Worm (Caenorhabditis elegans) whole organism, young adult: ENCODE measurements around the gene nhr-102.
"Not testable (repeated sequence)": the region's sequence is repeated elsewhere in the genome, so short reads cannot be mapped to it uniquely, and the experiment has no call there.

Source experiments
- B0019.2 ChIP-seq: fragments of 200-800 bp; sonication (Bioruptor generic); conservative IDR thresholded peaks from 2 replicates; pipeline ENCODE4 v1.3.6; 2022; ENCODE audit warnings: missing genetic modification reagents, missing genetic modification characterization, missing compliant biosample characterization
- B0035.1 ChIP-seq: sonication (generic microtip); optimal IDR thresholded peaks from 2 replicates; lab custom pipeline; 2016; ENCODE audit warnings: missing genetic modification characterization, mild to moderate bottlenecking, missing compliant biosample characterization, missing genotype, missing genetic modification reagents
- B0261.1 ChIP-seq: sonication (generic microtip); optimal IDR thresholded peaks from 2 replicates; lab custom pipeline; 2016; ENCODE audit warnings: mild to moderate bottlenecking, missing genetic modification characterization, moderate library complexity, missing compliant biosample characterization
- C17E4.6 ChIP-seq: fragments of 200-800 bp; sonication (Bioruptor generic); IDR thresholded peaks from 2 replicates; pipeline ENCODE4 v1.3.6; 2022; ENCODE audit warnings: missing genetic modification reagents, missing genetic modification characterization, missing compliant biosample characterization
- F23B12.7 ChIP-seq: sonication (generic microtip); optimal IDR thresholded peaks from 2 replicates; lab custom pipeline; 2017; ENCODE audit warnings: missing genetic modification characterization, mild to moderate bottlenecking, missing compliant biosample characterization, antibody characterized with exemption, moderate library complexity; ENCODE audit not compliant: insufficient read depth
- F33H1.4 ChIP-seq: fragments of 200-800 bp; sonication (Bioruptor generic); IDR thresholded peaks from 2 replicates; pipeline ENCODE4 v1.3.6; 2022; ENCODE audit warnings: missing genetic modification reagents, missing genetic modification characterization, missing compliant biosample characterization
- F49E8.2 ChIP-seq: sonication (generic microtip); optimal IDR thresholded peaks from 3 replicates; lab custom pipeline; 2017; ENCODE audit warnings: missing genetic modification characterization, mild to moderate bottlenecking, missing compliant biosample characterization, antibody characterized with exemption, moderate library complexity; ENCODE audit not compliant: insufficient read depth
- ZK185.1 ChIP-seq: sonication (generic microtip); optimal IDR thresholded peaks from 2 replicates; lab custom pipeline; 2016; ENCODE audit warnings: mild to moderate bottlenecking, missing genetic modification characterization, missing compliant biosample characterization; ENCODE audit not compliant: poor library complexity, severe bottlenecking
- aptf-3 ChIP-seq: fragments of 200-800 bp; sonication (Bioruptor generic); IDR thresholded peaks from 2 replicates; pipeline ENCODE4 v1.3.6; 2022; ENCODE audit warnings: missing genetic modification characterization, missing compliant biosample characterization
- athp-1 ChIP-seq: sonication (generic microtip); optimal IDR thresholded peaks from 2 replicates; lab custom pipeline; 2017; ENCODE audit warnings: mild to moderate bottlenecking, missing genetic modification characterization, missing compliant biosample characterization
- attf-6 ChIP-seq: fragments of 200-800 bp; sonication (Bioruptor generic); IDR thresholded peaks from 2 replicates; pipeline ENCODE4 v1.3.6; 2022; ENCODE audit warnings: missing genetic modification reagents, missing genetic modification characterization, missing compliant biosample characterization
- cebp-1 ChIP-seq, 2 experiments: fragments of 200-800 bp in 1 of 2; sonication (Bioruptor generic) in 1 of 2; sonication (generic microtip) in 1 of 2; IDR thresholded peaks in 1 of 2; optimal IDR thresholded peaks in 1 of 2; 2 replicates each; pipeline versions ENCODE4 v1.3.6 to Lab custom; 2017 to 2022; ENCODE audit warnings: missing compliant biosample characterization in 2 of 2, missing genetic modification characterization in 2 of 2, mild to moderate bottlenecking in 1 of 2, missing genetic modification reagents in 1 of 2, moderate library complexity in 1 of 2
- ceh-27 ChIP-seq: fragments of 200-800 bp; sonication (Bioruptor generic); optimal IDR thresholded peaks from 2 replicates; lab custom pipeline; 2018; ENCODE audit warnings: mild to moderate bottlenecking, missing genetic modification characterization, moderate library complexity, missing compliant biosample characterization
- ceh-91 ChIP-seq: fragments of 200-800 bp; sonication (Bioruptor generic); IDR thresholded peaks from 2 replicates; pipeline ENCODE4 v1.3.6; 2022; ENCODE audit warnings: missing genetic modification reagents, missing genetic modification characterization, missing compliant biosample characterization
- chd-7 ChIP-seq: sonication (generic microtip); optimal IDR thresholded peaks from 2 replicates; lab custom pipeline; 2016; ENCODE audit warnings: mild to moderate bottlenecking, missing genetic modification characterization, moderate library complexity, missing compliant biosample characterization
- ets-4 ChIP-seq: fragments of 200-800 bp; sonication (Bioruptor generic); optimal IDR thresholded peaks from 2 replicates; lab custom pipeline; 2018; ENCODE audit warnings: mild to moderate bottlenecking, missing genetic modification characterization, missing compliant biosample characterization
- fkh-3 ChIP-seq: sonication (generic microtip); optimal IDR thresholded peaks from 2 replicates; lab custom pipeline; 2016; ENCODE audit warnings: mild to moderate bottlenecking, missing genetic modification characterization, missing compliant biosample characterization
- hlh-26 ChIP-seq: fragments of 200-800 bp; sonication (Bioruptor generic); conservative IDR thresholded peaks from 2 replicates; pipeline ENCODE4 v1.3.6; 2022; ENCODE audit warnings: missing genetic modification reagents, missing genetic modification characterization, missing compliant biosample characterization
- hmg-20 ChIP-seq: fragments of 200-800 bp; sonication (Bioruptor generic); IDR thresholded peaks from 2 replicates; pipeline ENCODE4 v1.3.6; 2022; ENCODE audit warnings: missing genetic modification reagents, missing genetic modification characterization, missing compliant biosample characterization
- hrde-1 ChIP-seq: sonication (generic microtip); optimal IDR thresholded peaks from 2 replicates; lab custom pipeline; 2016; ENCODE audit warnings: missing genetic modification characterization, mild to moderate bottlenecking, missing compliant biosample characterization, moderate library complexity, missing genotype, missing genetic modification reagents, borderline replicate concordance
- hsf-1 ChIP-seq: fragments of 200-800 bp; sonication (Bioruptor generic); IDR thresholded peaks from 2 replicates; pipeline ENCODE4 v1.3.6; 2022; ENCODE audit warnings: missing genetic modification reagents, missing genetic modification characterization, missing compliant biosample characterization
- lin-35 ChIP-seq, 3 experiments: fragments of 150-350 bp in 2 of 3; sonication (generic microtip) in 1 of 3; optimal IDR thresholded peaks; 2 replicates each; lab custom pipeline; 2014 to 2018; ENCODE audit warnings: missing biosample characterization in 3 of 3, missing genetic modification characterization in 3 of 3, missing genetic modification reagents in 3 of 3
- lir-1 ChIP-seq: fragments of 200-800 bp; sonication (Bioruptor generic); conservative IDR thresholded peaks from 2 replicates; pipeline ENCODE4 v1.3.6; 2022; ENCODE audit warnings: missing genetic modification reagents, missing genetic modification characterization, missing compliant biosample characterization
- lsy-27 ChIP-seq: sonication (generic microtip); optimal IDR thresholded peaks from 2 replicates; lab custom pipeline; 2017; ENCODE audit warnings: missing genetic modification characterization, mild to moderate bottlenecking, missing compliant biosample characterization, antibody characterized with exemption, missing genotype, borderline replicate concordance; ENCODE audit not compliant: insufficient read depth
- madf-3 ChIP-seq: fragments of 200-800 bp; sonication (Bioruptor generic); IDR thresholded peaks from 2 replicates; pipeline ENCODE4 v1.3.6; 2022; ENCODE audit warnings: missing genetic modification reagents, missing genetic modification characterization, missing compliant biosample characterization
- mxl-1 ChIP-seq: sonication (generic microtip); optimal IDR thresholded peaks from 2 replicates; lab custom pipeline; 2016; ENCODE audit warnings: missing genetic modification characterization, missing compliant biosample characterization
- nfya-2 ChIP-seq: fragments of 200-800 bp; sonication (Bioruptor generic); IDR thresholded peaks from 2 replicates; pipeline ENCODE4 v1.3.6; 2022; ENCODE audit warnings: missing genetic modification reagents, missing genetic modification characterization, missing compliant biosample characterization
- pbrm-1 ChIP-seq: fragments of 200-800 bp; sonication (Bioruptor generic); IDR thresholded peaks from 2 replicates; pipeline ENCODE4 v1.3.6; 2022; ENCODE audit warnings: missing genetic modification reagents, missing genetic modification characterization, missing compliant biosample characterization
- rpc-1 ChIP-seq, 2 experiments: fragments of 150-350 bp in 1 of 2; sonication (generic microtip) in 1 of 2; optimal IDR thresholded peaks; 2 replicates each; lab custom pipeline; 2014 to 2018; ENCODE audit warnings: missing biosample characterization in 1 of 2, missing genetic modification characterization in 1 of 2, missing genetic modification reagents in 1 of 2, missing genotype in 1 of 2
- snpc-1.1 ChIP-seq: sonication (generic microtip); optimal IDR thresholded peaks from 2 replicates; lab custom pipeline; 2017; ENCODE audit warnings: missing genetic modification characterization, mild to moderate bottlenecking, missing compliant biosample characterization, antibody characterized with exemption, moderate library complexity, missing genotype, missing genetic modification reagents; ENCODE audit not compliant: insufficient read depth
- somi-1 ChIP-seq: fragments of 200-800 bp; sonication (Bioruptor generic); optimal IDR thresholded peaks from 2 replicates; lab custom pipeline; 2018; ENCODE audit warnings: mild to moderate bottlenecking, missing genetic modification characterization, missing compliant biosample characterization
- sptf-2 ChIP-seq: fragments of 200-800 bp; sonication (Bioruptor generic); optimal IDR thresholded peaks from 2 replicates; lab custom pipeline; 2018; ENCODE audit warnings: mild to moderate bottlenecking, missing genetic modification characterization, missing compliant biosample characterization
- tbp1 ChIP-seq: fragments of 200-800 bp; sonication (Bioruptor generic); optimal IDR thresholded peaks from 2 replicates; lab custom pipeline; 2018; ENCODE audit warnings: mild to moderate bottlenecking, missing genetic modification characterization, missing compliant biosample characterization
- tbx-9 ChIP-seq: sonication (generic microtip); optimal IDR thresholded peaks from 2 replicates; lab custom pipeline; 2016; ENCODE audit warnings: borderline replicate concordance, missing genetic modification characterization, inconsistent platforms, missing compliant biosample characterization
- unc-62 ChIP-seq: fragments of 150-350 bp; optimal IDR thresholded peaks from 2 replicates; lab custom pipeline; 2014; ENCODE audit warnings: missing biosample characterization, missing genetic modification reagents, missing genetic modification characterization
- ztf-18 ChIP-seq: sonication (generic microtip); optimal IDR thresholded peaks from 2 replicates; lab custom pipeline; 2016; ENCODE audit warnings: missing genotype, mild to moderate bottlenecking, missing genetic modification characterization, missing compliant biosample characterization
- ztf-22 ChIP-seq: fragments of 200-800 bp; sonication (Bioruptor generic); optimal IDR thresholded peaks from 2 replicates; lab custom pipeline; 2018; ENCODE audit warnings: mild to moderate bottlenecking, missing genetic modification characterization, moderate library complexity, missing compliant biosample characterization
- ztf-28 ChIP-seq: fragments of 200-800 bp; sonication (Bioruptor generic); IDR thresholded peaks from 2 replicates; pipeline ENCODE4 v1.3.6; 2022; ENCODE audit warnings: missing genetic modification reagents, missing genetic modification characterization, missing compliant biosample characterization

The nhr-102 gene

ce11 chrV:15863042-15863441 lies 13.2 kb downstream of the nhr-102 start, which contains the start of gene srh-299:
Gene srh-299 (plus strand): TSS chrV:15863342.
- TF ChIP-seq B0035.1 (tag; lab: Kevin White, UChicago) (no peak), ets-4 (GFP tag; lab: Kevin White, UChicago) (no peak), ztf-22 (GFP tag; lab: Kevin White, UChicago) (no peak), mxl-1 (tag; lab: Kevin White, UChicago) (no peak), snpc-1.1 (no peak), C17E4.6 (GFP tag; lab: Robert Waterston, UW) (no peak), athp-1 (tag; lab: Kevin White, UChicago) (no peak), aptf-3 (GFP tag; lab: Robert Waterston, UW) (no peak), nfya-2 (no peak), pbrm-1 (GFP tag; lab: Robert Waterston, UW) (no peak), ceh-27 (GFP tag; lab: Kevin White, UChicago) (no peak)

DNA sequence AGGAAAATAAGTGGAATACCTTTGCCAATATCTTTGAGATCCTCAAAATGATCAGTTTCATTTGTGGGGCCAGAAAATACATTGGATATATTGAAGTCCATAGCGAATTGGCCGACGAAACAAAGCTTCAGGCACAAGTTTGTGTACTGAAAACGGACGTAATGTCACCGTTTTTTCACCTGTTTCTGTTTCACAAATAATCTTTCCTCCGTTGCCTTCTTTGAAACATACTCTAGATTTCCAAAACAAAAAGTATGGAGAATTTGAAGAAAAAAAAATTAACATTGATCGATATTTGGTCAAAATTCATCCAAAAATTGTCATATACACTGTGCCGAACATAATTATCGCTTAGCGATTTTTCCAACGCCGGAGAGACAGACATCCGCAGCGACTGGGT lies 13.6 kb downstream of the nhr-102 start, which contains the start of gene srz-12:
Gene srz-12 (minus strand): TSS at position 101 of the 400 bp plus-strand sequence.
- TF ChIP-seq madf-3 (GFP tag; lab: Robert Waterston, UW) = no peak
- TF ChIP-seq B0019.2 (GFP tag; lab: Robert Waterston, UW) = no peak
- TF ChIP-seq tbp1 = no peak
- no peak for TF ChIP-seq B0261.1 (tag; lab: Kevin White, UChicago)
- no peak for TF ChIP-seq hrde-1 (tag; lab: Kevin White, UChicago)
- no peak for TF ChIP-seq lin-35 (GFP tag; optimal IDR thresholded peaks at IDR 0.05; lab: Kevin White, UChicago)
- TF ChIP-seq F49E8.2 (tag; lab: Kevin White, UChicago) = no peak
- no peak for TF ChIP-seq unc-62
- TF ChIP-seq tbx-9 (tag; lab: Kevin White, UChicago) = no peak

DNA sequence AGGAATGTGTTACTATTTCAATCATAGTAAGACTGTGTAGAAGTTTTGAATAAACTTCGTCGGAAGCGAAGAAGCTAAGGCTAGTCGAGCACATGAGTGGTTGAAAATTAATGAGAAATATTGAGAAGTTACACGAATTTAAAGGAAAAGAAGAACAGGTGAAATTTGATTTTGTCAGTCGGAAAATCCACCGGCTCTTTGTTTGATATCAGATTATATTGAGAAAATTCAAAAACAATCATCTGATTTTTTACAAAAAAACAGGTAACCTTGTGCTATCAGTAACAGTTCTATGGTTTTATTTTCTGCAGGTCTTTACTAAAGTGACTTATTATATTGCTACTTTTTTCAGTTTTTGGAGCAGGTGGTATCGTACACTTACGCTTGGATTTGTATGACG lies 17.9 kb downstream of the nhr-102 start, which contains the start of gene srh-148:
Gene srh-148 (minus strand): TSS at position 101 of the 400 bp plus-strand sequence.
- no peak for TF ChIP-seq lsy-27 (tag; lab: Kevin White, UChicago)
- TF ChIP-seq, all 124 proteins: peak for 0

DNA sequence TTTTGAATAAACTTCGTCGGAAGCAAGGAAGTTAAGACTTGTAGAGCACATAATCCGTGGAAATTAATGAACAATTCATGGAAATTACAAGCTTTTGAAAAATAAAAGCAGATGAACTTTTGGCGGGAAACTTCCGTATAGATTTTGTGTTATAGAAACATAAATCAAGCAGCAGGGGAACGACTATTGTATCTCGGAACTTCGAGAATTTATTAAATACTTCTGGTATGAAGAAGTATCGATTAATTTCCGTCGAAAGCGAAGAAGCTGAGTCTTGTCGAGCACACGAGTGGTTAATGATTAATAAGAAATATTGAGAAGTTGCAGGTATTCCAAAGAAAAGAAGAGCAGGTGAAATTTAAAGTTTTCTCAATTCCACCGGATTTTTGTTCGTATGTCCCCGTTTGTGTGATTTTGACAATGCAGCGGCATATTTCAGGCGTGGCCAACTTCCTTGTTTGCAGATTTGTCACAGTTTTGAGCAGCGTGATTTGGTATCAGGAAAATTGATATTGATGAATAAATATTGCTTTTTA lies 25.9 kb downstream of the nhr-102 start, which contains the start of gene srh-147:
Gene srh-147 (minus strand): TSS at position 51 of the 536 bp plus-strand sequence.
- not testable (repeated sequence) for TF ChIP-seq rpc-1 (optimal IDR thresholded peaks at IDR 0.05; lab: Kevin White, UChicago); rpc-1 (tag; optimal IDR thresholded peaks at IDR 0.05; lab: Kevin White, UChicago); cebp-1 (GFP tag; IDR thresholded peaks at IDR 0.05; lab: Robert Waterston, UW); cebp-1 (tag; optimal IDR thresholded peaks at IDR 0.05; lab: Kevin White, UChicago); sptf-2

- TF ChIP-seq lin-35 (GFP tag; optimal IDR thresholded peaks at IDR 0.05; lab: Kevin White, UChicago) (no peak), lir-1 (GFP tag; lab: Robert Waterston, UW) (no peak), hsf-1 (GFP tag; lab: Robert Waterston, UW) (no peak), ztf-22 (GFP tag; lab: Kevin White, UChicago) (no peak), attf-6 (GFP tag; lab: Robert Waterston, UW) (no peak), ztf-28 (GFP tag; lab: Robert Waterston, UW) (no peak), somi-1 (no peak), ztf-18 (tag; lab: Kevin White, UChicago) (no peak), C17E4.6 (GFP tag; lab: Robert Waterston, UW) (no peak), hlh-26 (no peak), F33H1.4 (GFP tag; lab: Robert Waterston, UW) (no peak), ceh-91 (GFP tag; lab: Robert Waterston, UW) (no peak), chd-7 (tag; lab: Kevin White, UChicago) (no peak), fkh-3 (tag; lab: Kevin White, UChicago) (no peak), hmg-20 (no peak), F23B12.7 (no peak), B0261.1 (tag; lab: Kevin White, UChicago) (no peak), ZK185.1 (tag; lab: Kevin White, UChicago) (no peak)
Observed at ce11 chrV:15841095-15841494, 35.1 kb downstream of the nhr-102 start, which contains the start of gene srh-149. Gene srh-149 (minus strand): TSS chrV:15841195.
